Fruit fly (Drosophila melanogaster) whole organism, embryonic: ENCODE data around the gene Pcmt.

Experiments used
- Asciz ChIP-seq: fragments of 200-800 bp; sonication (Bioruptor generic); optimal IDR thresholded peaks from 2 replicates; lab custom pipeline; 2017; ENCODE audit warnings: missing biosample characterization, mild to moderate bottlenecking, missing genetic modification characterization, missing genetic modification reagents
- BEAF-32 ChIP-seq: fragments of 200-800 bp; sonication (Bioruptor generic); optimal IDR thresholded peaks from 3 replicates; lab custom pipeline; 2017; ENCODE audit warnings: missing biosample characterization, missing genetic modification characterization, mild to moderate bottlenecking, moderate library complexity, missing genetic modification reagents
- CG10209 ChIP-seq: fragments of 200-800 bp; sonication (Bioruptor generic); optimal IDR thresholded peaks from 3 replicates; lab custom pipeline; 2017; ENCODE audit warnings: missing biosample characterization, mild to moderate bottlenecking, missing genetic modification characterization, missing genetic modification reagents
- CG14965 ChIP-seq: fragments of 200-800 bp; sonication (Bioruptor generic); optimal IDR thresholded peaks from 2 replicates; lab custom pipeline; 2016; ENCODE audit warnings: missing biosample characterization, missing genetic modification characterization, borderline replicate concordance
- CG15479 ChIP-seq: fragments of 200-800 bp; sonication (Bioruptor generic); optimal IDR thresholded peaks from 3 replicates; lab custom pipeline; 2019; ENCODE audit warnings: missing biosample characterization, mild to moderate bottlenecking, missing genetic modification characterization, moderate library complexity
- CG15514 ChIP-seq: fragments of 200-800 bp; sonication (Bioruptor generic); optimal IDR thresholded peaks from 3 replicates; lab custom pipeline; 2017; ENCODE audit warnings: missing biosample characterization, missing genetic modification characterization, mild to moderate bottlenecking, moderate library complexity, missing genetic modification reagents
- CG17186 ChIP-seq: fragments of 200-800 bp; sonication (Bioruptor generic); optimal IDR thresholded peaks from 3 replicates; lab custom pipeline; 2017; ENCODE audit warnings: missing biosample characterization, missing genetic modification reagents, missing genetic modification characterization
- CG17612 ChIP-seq: fragments of 200-800 bp; sonication (Bioruptor generic); IDR thresholded peaks from 2 replicates; pipeline ENCODE4 v1.3.6; 2022; ENCODE audit warnings: missing biosample characterization, missing genetic modification characterization
- CG17802 ChIP-seq: fragments of 200-800 bp; sonication (Bioruptor generic); optimal IDR thresholded peaks from 2 replicates; lab custom pipeline; 2018; ENCODE audit warnings: missing biosample characterization, mild to moderate bottlenecking, missing genetic modification characterization, moderate library complexity
- CG17912 ChIP-seq: fragments of 200-800 bp; sonication (Bioruptor generic); optimal IDR thresholded peaks from 2 replicates; lab custom pipeline; 2018; ENCODE audit warnings: missing biosample characterization, mild to moderate bottlenecking, missing genetic modification characterization
- CG18262 ChIP-seq: fragments of 200-800 bp; optimal IDR thresholded peaks from 3 replicates; lab custom pipeline; 2019; ENCODE audit warnings: missing biosample characterization, mild to moderate bottlenecking, missing genetic modification characterization, moderate library complexity
- CG31224 ChIP-seq: fragments of 200-800 bp; sonication (Bioruptor generic); IDR thresholded peaks from 2 replicates; pipeline ENCODE4 v1.3.6; 2022; ENCODE audit warnings: missing biosample characterization, missing genetic modification characterization
- CG31441 ChIP-seq: fragments of 200-800 bp; sonication (Bioruptor generic); IDR thresholded peaks from 2 replicates; pipeline ENCODE4 v1.3.6; 2022; ENCODE audit warnings: missing biosample characterization, missing genetic modification characterization
- CG3281 ChIP-seq: fragments of 200-800 bp; sonication (Bioruptor generic); optimal IDR thresholded peaks from 3 replicates; lab custom pipeline; 2017; ENCODE audit warnings: missing biosample characterization, mild to moderate bottlenecking, missing genetic modification characterization
- CG4404 ChIP-seq: fragments of 200-800 bp; sonication (Bioruptor generic); IDR thresholded peaks from 2 replicates; pipeline ENCODE4 v1.3.6; 2022; ENCODE audit warnings: missing biosample characterization, missing genetic modification characterization
- CG5180 ChIP-seq: fragments of 200-800 bp; sonication (Bioruptor generic); optimal IDR thresholded peaks from 3 replicates; lab custom pipeline; 2017; ENCODE audit warnings: missing biosample characterization, missing genetic modification characterization, mild to moderate bottlenecking, moderate library complexity, missing genetic modification reagents
- CG6254 ChIP-seq: fragments of 200-800 bp; sonication (Bioruptor generic); optimal IDR thresholded peaks from 3 replicates; lab custom pipeline; 2017; ENCODE audit warnings: mild to moderate bottlenecking, missing biosample characterization, missing genetic modification reagents, missing genetic modification characterization
- CG6854 ChIP-seq: fragments of 200-800 bp; sonication (Bioruptor generic); optimal IDR thresholded peaks from 3 replicates; lab custom pipeline; 2017; ENCODE audit warnings: missing biosample characterization, mild to moderate bottlenecking, missing genetic modification characterization
- CG7786 ChIP-seq: fragments of 200-800 bp; sonication (Bioruptor generic); optimal IDR thresholded peaks from 2 replicates; lab custom pipeline; 2016; ENCODE audit warnings: missing biosample characterization, missing genetic modification characterization
- CG8359 ChIP-seq: fragments of 200-800 bp; sonication (Bioruptor generic); optimal IDR thresholded peaks from 2 replicates; lab custom pipeline; 2017; ENCODE audit warnings: missing biosample characterization, mild to moderate bottlenecking, missing genetic modification characterization, borderline replicate concordance
- CG9817 ChIP-seq: fragments of 200-800 bp; sonication (Bioruptor generic); optimal IDR thresholded peaks from 2 replicates; lab custom pipeline; 2018; ENCODE audit warnings: missing biosample characterization, mild to moderate bottlenecking, missing genetic modification characterization, moderate library complexity
- CTCF ChIP-seq: fragments of 200-800 bp; sonication (Bioruptor generic); optimal IDR thresholded peaks from 2 replicates; lab custom pipeline; 2017; ENCODE audit warnings: missing biosample characterization, mild to moderate bottlenecking, missing genetic modification characterization, moderate library complexity
- Doc3 ChIP-seq: fragments of 200-800 bp; sonication (Bioruptor generic); IDR thresholded peaks from 3 replicates; pipeline ENCODE4 v1.3.6; 2022; ENCODE audit warnings: missing biosample characterization, missing genetic modification characterization; ENCODE audit not compliant: partially characterized antibody
- Dp ChIP-seq: fragments of 200-800 bp; sonication (Bioruptor generic); optimal IDR thresholded peaks from 2 replicates; lab custom pipeline; 2018; ENCODE audit warnings: missing biosample characterization, mild to moderate bottlenecking, missing genetic modification characterization, moderate library complexity
- E2f1 ChIP-seq: fragments of 200-800 bp; sonication (Bioruptor generic); IDR thresholded peaks from 2 replicates; pipeline ENCODE4 v1.3.6; 2022; ENCODE audit warnings: missing biosample characterization, missing genetic modification characterization
- Fer3 ChIP-seq: fragments of 200-800 bp; sonication (Bioruptor generic); optimal IDR thresholded peaks from 2 replicates; lab custom pipeline; 2018; ENCODE audit warnings: missing biosample characterization, mild to moderate bottlenecking, missing genetic modification characterization, moderate library complexity
- Gsc ChIP-seq: fragments of 200-800 bp; sonication (Bioruptor generic); IDR thresholded peaks from 2 replicates; pipeline ENCODE4 v1.3.6; 2022; ENCODE audit warnings: missing biosample characterization, missing genetic modification characterization
- HHEX ChIP-seq: fragments of 200-800 bp; sonication (Bioruptor generic); optimal IDR thresholded peaks from 3 replicates; lab custom pipeline; 2017; ENCODE audit warnings: missing biosample characterization, mild to moderate bottlenecking, missing genetic modification characterization, missing genetic modification reagents
- HLH4C ChIP-seq: fragments of 200-800 bp; sonication (Bioruptor generic); IDR thresholded peaks from 3 replicates; pipeline ENCODE4 v1.3.6; 2022; ENCODE audit warnings: missing biosample characterization, missing genetic modification characterization; ENCODE audit not compliant: partially characterized antibody
- HLH54F ChIP-seq: fragments of 200-800 bp; sonication (Bioruptor generic); optimal IDR thresholded peaks from 3 replicates; lab custom pipeline; 2016; ENCODE audit warnings: missing biosample characterization, missing genetic modification characterization
- Hmx ChIP-seq: fragments of 200-800 bp; sonication (Bioruptor generic); optimal IDR thresholded peaks from 2 replicates; lab custom pipeline; 2016; ENCODE audit warnings: missing biosample characterization, missing genetic modification characterization
- Hr39 ChIP-seq: fragments of >200 bp; optimal IDR thresholded peaks from 2 replicates; lab custom pipeline; 2017
- Nf-YA ChIP-seq: fragments of 200-800 bp; sonication (Bioruptor generic); IDR thresholded peaks from 2 replicates; pipeline ENCODE4 v1.3.6; 2022; ENCODE audit warnings: missing biosample characterization, missing genetic modification characterization
- Rfx ChIP-seq: fragments of 200-800 bp; sonication (Bioruptor generic); IDR thresholded peaks from 2 replicates; pipeline ENCODE4 v1.3.6; 2022; ENCODE audit warnings: missing biosample characterization, missing genetic modification characterization
- TFAM ChIP-seq: fragments of 200-800 bp; sonication (Bioruptor generic); optimal IDR thresholded peaks from 2 replicates; lab custom pipeline; 2017; ENCODE audit warnings: missing biosample characterization, missing genetic modification characterization, inconsistent platforms
- Tbp ChIP-seq: fragments of >200 bp; optimal IDR thresholded peaks from 2 replicates; lab custom pipeline; 2018; ENCODE audit warnings: missing biosample characterization, missing genetic modification characterization
- al ChIP-seq: fragments of 200-800 bp; sonication (Bioruptor generic); IDR thresholded peaks from 2 replicates; pipeline ENCODE4 v1.3.6; 2022; ENCODE audit warnings: missing biosample characterization, missing genetic modification characterization
- cwo ChIP-seq: fragments of 200-800 bp; sonication (Bioruptor generic); optimal IDR thresholded peaks from 3 replicates; lab custom pipeline; 2017; ENCODE audit warnings: missing biosample characterization, missing genetic modification characterization, mild to moderate bottlenecking, moderate library complexity, missing genetic modification reagents
- fu2 ChIP-seq: fragments of 200-800 bp; sonication (Bioruptor generic); optimal IDR thresholded peaks from 2 replicates; lab custom pipeline; 2016; ENCODE audit warnings: missing biosample characterization, missing genetic modification characterization
- gcm2 ChIP-seq: fragments of 200-800 bp; sonication (Bioruptor generic); optimal IDR thresholded peaks from 2 replicates; lab custom pipeline; 2016; ENCODE audit warnings: missing biosample characterization, missing genetic modification characterization
- jigr1 ChIP-seq: fragments of 200-800 bp; sonication (Bioruptor generic); IDR thresholded peaks from 3 replicates; pipeline ENCODE4 v1.3.6; 2022; ENCODE audit warnings: missing biosample characterization, missing genetic modification characterization
- klu ChIP-seq: fragments of 200-800 bp; sonication (Bioruptor generic); IDR thresholded peaks from 2 replicates; pipeline ENCODE4 v1.3.6; 2022; ENCODE audit warnings: missing biosample characterization, missing genetic modification characterization
- lab ChIP-seq: fragments of 200-800 bp; sonication (Bioruptor generic); optimal IDR thresholded peaks from 3 replicates; lab custom pipeline; 2017; ENCODE audit warnings: missing biosample characterization, missing genetic modification characterization, mild to moderate bottlenecking, moderate library complexity, missing genetic modification reagents
- nmo ChIP-seq: fragments of 200-800 bp; sonication (Bioruptor generic); optimal IDR thresholded peaks from 2 replicates; lab custom pipeline; 2018; ENCODE audit warnings: missing biosample characterization, mild to moderate bottlenecking, missing genetic modification characterization, moderate library complexity
- pan ChIP-seq, 4 experiments: fragments of >200 bp in 3 of 4; fragments of 200-800 bp in 1 of 4; sonication (Bioruptor generic) in 1 of 4; optimal IDR thresholded peaks in 3 of 4; IDR thresholded peaks in 1 of 4; 2 replicates each; pipeline versions ENCODE4 v1.3.6 to Lab custom; 2017 to 2022; ENCODE audit warnings: missing biosample characterization in 2 of 4, missing genetic modification characterization in 2 of 4, mixed read lengths in 1 of 4
- prd ChIP-seq, 3 experiments: fragments of >200 bp in 2 of 3; fragments of 200-800 bp in 1 of 3; sonication (Bioruptor generic) in 1 of 3; optimal IDR thresholded peaks in 2 of 3; IDR thresholded peaks in 1 of 3; 2 replicates in 2 of 3; 3 replicates in 1 of 3; pipeline versions ENCODE4 v1.3.6 to Lab custom; 2017 to 2022; ENCODE audit warnings: missing biosample characterization in 1 of 3, missing genetic modification characterization in 1 of 3
- pzg ChIP-seq: fragments of 200-800 bp; sonication (Bioruptor generic); optimal IDR thresholded peaks from 3 replicates; lab custom pipeline; 2018; ENCODE audit warnings: missing biosample characterization, mild to moderate bottlenecking, missing genetic modification characterization, moderate library complexity
- scrt ChIP-seq: fragments of 200-800 bp; sonication (Bioruptor generic); optimal IDR thresholded peaks from 2 replicates; lab custom pipeline; 2018; ENCODE audit warnings: missing biosample characterization, mild to moderate bottlenecking, missing genetic modification characterization, moderate library complexity
- sim ChIP-seq: fragments of 200-800 bp; sonication (Bioruptor generic); IDR thresholded peaks from 2 replicates; pipeline ENCODE4 v1.3.6; 2022; ENCODE audit warnings: missing biosample characterization, missing genetic modification characterization
- slp2 ChIP-seq: fragments of 200-800 bp; sonication (Bioruptor generic); optimal IDR thresholded peaks from 2 replicates; lab custom pipeline; 2016; ENCODE audit warnings: missing biosample characterization, missing genetic modification characterization
- ssp ChIP-seq: fragments of 200-800 bp; sonication (Bioruptor generic); IDR thresholded peaks from 2 replicates; pipeline ENCODE4 v1.3.6; 2022; ENCODE audit warnings: missing biosample characterization, missing genetic modification characterization

Gene Pcmt

DNA sequence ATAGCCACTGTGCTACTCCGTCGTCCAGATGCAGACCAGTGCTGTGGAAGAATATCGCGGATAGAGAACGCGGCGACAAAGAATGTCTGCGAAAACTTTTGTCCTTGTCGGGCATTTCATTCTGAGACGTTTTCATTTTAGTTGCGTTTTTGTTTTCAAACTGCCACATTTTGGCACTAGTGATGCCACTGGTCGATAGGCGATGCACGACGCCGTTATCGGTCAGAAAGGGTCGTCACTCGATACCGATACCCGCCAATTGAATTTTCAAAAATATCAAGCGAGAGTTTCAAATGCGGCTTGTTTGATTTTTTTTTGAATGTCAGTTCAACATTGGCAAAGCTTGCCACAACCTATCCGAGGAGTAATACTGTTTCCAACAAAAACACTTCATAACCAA lies 3.7 kb downstream of the Pcmt start (continued):
- no peak for TF ChIP-seq scrt (GFP tag; lab: Kevin White, UChicago)
- no peak for TF ChIP-seq Asciz (GFP tag; lab: Kevin White, UChicago)
- no peak for TF ChIP-seq CG3281
- TF ChIP-seq sim (GFP tag; lab: Robert Waterston, UW): no peak
- no peak for TF ChIP-seq Rfx (GFP tag; lab: Robert Waterston, UW)
- TF ChIP-seq TFAM (GFP tag; lab: Kevin White, UChicago): no peak
- TF ChIP-seq Dp (GFP tag; lab: Kevin White, UChicago): peak; percentile 93
- peak; percentile 35 for TF ChIP-seq CG17186 (GFP tag; lab: Kevin White, UChicago)
- peak; percentile 48 for TF ChIP-seq Doc3 (GFP tag; lab: Robert Waterston, UW)
- TF ChIP-seq CG6854 (GFP tag; lab: Kevin White, UChicago): no peak
- TF ChIP-seq fu2 (GFP tag; lab: Kevin White, UChicago): no peak
- TF ChIP-seq Fer3 (tag; lab: Kevin White, UChicago): no peak
- peak; percentile 51 for TF ChIP-seq CG15514
- TF ChIP-seq HHEX (GFP tag; lab: Kevin White, UChicago): no peak
- TF ChIP-seq Gsc (GFP tag; lab: Robert Waterston, UW): no peak
- no peak for TF ChIP-seq CG9817 (tag; lab: Kevin White, UChicago)
- TF ChIP-seq BEAF-32 (GFP tag; lab: Kevin White, UChicago): peak; percentile 70
- no peak for TF ChIP-seq CG5180
- peak; percentile 81 for TF ChIP-seq HLH4C (GFP tag; lab: Robert Waterston, UW)
- no peak for TF ChIP-seq CG14965 (GFP tag; lab: Kevin White, UChicago)
- TF ChIP-seq CG7786: no peak
- no peak for TF ChIP-seq Hmx (GFP tag; lab: Kevin White, UChicago)
- TF ChIP-seq CG18262 (tag; lab: Kevin White, UChicago): no peak
- no peak for TF ChIP-seq CG31441 (GFP tag; lab: Robert Waterston, UW)
- no peak for TF ChIP-seq CG17912 (GFP tag; lab: Kevin White, UChicago)
- no peak for TF ChIP-seq CG15479 (GFP tag; lab: Kevin White, UChicago)
- no peak for TF ChIP-seq al (GFP tag; lab: Robert Waterston, UW)
- no peak for TF ChIP-seq ssp (GFP tag; lab: Robert Waterston, UW)
- TF ChIP-seq Tbp: no peak
- TF ChIP-seq CG31224 (GFP tag; lab: Robert Waterston, UW): no peak
- no peak for TF ChIP-seq Nf-YA (GFP tag; lab: Robert Waterston, UW)
- TF ChIP-seq nmo (GFP tag; lab: Kevin White, UChicago): no peak
- TF ChIP-seq HLH54F (GFP tag; lab: Kevin White, UChicago): no peak
- peak; percentile 72 for TF ChIP-seq pzg (GFP tag; lab: Kevin White, UChicago)
- no peak for TF ChIP-seq CTCF (GFP tag; lab: Kevin White, UChicago)
- no peak for TF ChIP-seq gcm2 (GFP tag; lab: Kevin White, UChicago)
- no peak for TF ChIP-seq CG17802 (tag; lab: Kevin White, UChicago)
- no peak for TF ChIP-seq CG6254 (GFP tag; lab: Kevin White, UChicago)
- TF ChIP-seq CG10209 (GFP tag; lab: Kevin White, UChicago): no peak
- TF ChIP-seq slp2 (GFP tag; lab: Kevin White, UChicago): no peak
- TF ChIP-seq CG4404 (GFP tag; lab: Robert Waterston, UW): no peak
- no peak for TF ChIP-seq klu (GFP tag; lab: Robert Waterston, UW)
- TF ChIP-seq Hr39 (lab: Kevin White, UChicago): no peak
- TF ChIP-seq E2f1 (GFP tag; lab: Robert Waterston, UW): no peak
- TF ChIP-seq pan (optimal IDR thresholded peaks at IDR 0.05; lab: Kevin White, UChicago): no peak
- no peak for TF ChIP-seq pan (GFP tag; optimal IDR thresholded peaks at IDR 0.05 in 1 of 2, IDR thresholded peaks at IDR 0.05 in 1 of 2)
- TF ChIP-seq prd (optimal IDR thresholded peaks at IDR 0.05; lab: Kevin White, UChicago): no peak
- no peak for TF ChIP-seq prd (GFP tag; IDR thresholded peaks at IDR 0.05; lab: Robert Waterston, UW)
- no peak for TF ChIP-seq cwo (GFP tag; lab: Kevin White, UChicago)
- no peak for TF ChIP-seq CG17612 (GFP tag; lab: Robert Waterston, UW)
- no peak for TF ChIP-seq jigr1
- no peak for TF ChIP-seq CG8359 (GFP tag; lab: Kevin White, UChicago)
- no peak for TF ChIP-seq lab (GFP tag; lab: Kevin White, UChicago)
